Fruit fly (Drosophila melanogaster): ENCODE results near the gene CG17065.

DNA sequence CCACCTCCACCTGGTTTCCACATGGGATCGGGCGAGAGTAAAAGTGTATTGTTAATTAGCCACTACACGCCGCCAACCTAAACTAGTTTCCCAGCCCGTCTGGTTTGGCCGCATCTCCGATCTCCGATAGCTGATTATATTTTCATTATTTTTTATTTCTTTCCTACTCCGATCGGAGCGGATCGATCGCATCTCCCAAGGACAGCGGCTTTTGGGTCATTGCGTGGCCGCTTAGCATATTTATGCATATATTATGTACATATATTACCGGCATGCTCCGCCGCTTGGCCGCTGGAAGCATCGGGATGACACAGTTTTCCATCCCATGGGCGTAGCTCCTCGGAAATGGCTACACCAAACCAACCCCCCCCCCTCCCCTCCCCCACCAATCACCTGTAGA lies 19.1 kb downstream of the CG17065 start:
- TF ChIP-seq CG8478 (optimal IDR thresholded peaks at IDR 0.05) (no peak), Dll (optimal IDR thresholded peaks at IDR 0.05) (no peak), pan (optimal IDR thresholded peaks at IDR 0.05) (no peak), usp (GFP tag; optimal IDR thresholded peaks at IDR 0.05) (no peak), psq (optimal IDR thresholded peaks at IDR 0.05) (no peak), EcR (GFP tag; optimal IDR thresholded peaks at IDR 0.05) (no peak)
